Worm (Caenorhabditis elegans) whole organism, L2 larva: Measurements from ENCODE around the gene R13A1.10.
A peak's percentile ranks its signal among the peaks of the same experiment; 100 is the strongest.

Source experiments
- C34F6.9 ChIP-seq: fragments of 150-350 bp; optimal IDR thresholded peaks from 2 replicates; lab custom pipeline; 2014; ENCODE audit warnings: missing biosample characterization, missing genetic modification characterization
- F13H6.1 ChIP-seq: sonication (generic microtip); optimal IDR thresholded peaks from 2 replicates; lab custom pipeline; 2016; ENCODE audit warnings: missing genetic modification characterization, missing compliant biosample characterization
- R02D3.7 ChIP-seq: fragments of 150-350 bp; optimal IDR thresholded peaks from 2 replicates; lab custom pipeline; 2014; ENCODE audit warnings: missing biosample characterization, missing genetic modification characterization
- Y55F3AM.14 ChIP-seq: fragments of 200-800 bp; sonication (Bioruptor generic); optimal IDR thresholded peaks from 2 replicates; lab custom pipeline; 2018; ENCODE audit warnings: mild to moderate bottlenecking, missing genetic modification characterization, missing compliant biosample characterization
- ZK546.5 ChIP-seq: sonication (generic microtip); optimal IDR thresholded peaks from 2 replicates; lab custom pipeline; 2017; ENCODE audit warnings: missing biosample characterization, missing genetic modification characterization
- alr-1 ChIP-seq: fragments of 150-350 bp; optimal IDR thresholded peaks from 2 replicates; lab custom pipeline; 2014; ENCODE audit warnings: missing biosample characterization, missing genetic modification characterization
- aly-2 ChIP-seq: fragments of 150-350 bp; optimal IDR thresholded peaks from 2 replicates; lab custom pipeline; 2014; ENCODE audit warnings: missing biosample characterization, missing genetic modification characterization
- ama-1 ChIP-seq: fragments of 150-350 bp; optimal IDR thresholded peaks from 2 replicates; lab custom pipeline; 2018; ENCODE audit warnings: inconsistent platforms
- blmp-1 ChIP-seq: sonication (generic microtip); optimal IDR thresholded peaks from 2 replicates; lab custom pipeline; 2017; ENCODE audit warnings: missing genetic modification characterization, mild to moderate bottlenecking, missing compliant biosample characterization, antibody characterized with exemption, moderate library complexity; ENCODE audit not compliant: insufficient read depth
- ceh-16 ChIP-seq: fragments of 150-350 bp; optimal IDR thresholded peaks from 2 replicates; lab custom pipeline; 2014; ENCODE audit warnings: missing biosample characterization, missing genetic modification characterization
- ceh-82 ChIP-seq: fragments of 150-350 bp; optimal IDR thresholded peaks from 2 replicates; lab custom pipeline; 2014; ENCODE audit warnings: missing biosample characterization, missing genetic modification characterization
- crh-2 ChIP-seq: sonication (generic microtip); optimal IDR thresholded peaks from 2 replicates; lab custom pipeline; 2017; ENCODE audit warnings: missing biosample characterization, missing genetic modification characterization
- dmd-4 ChIP-seq: sonication (generic microtip); optimal IDR thresholded peaks from 2 replicates; lab custom pipeline; 2017; ENCODE audit warnings: missing biosample characterization, missing genetic modification characterization
- egl-27 ChIP-seq: sonication (generic microtip); optimal IDR thresholded peaks from 3 replicates; lab custom pipeline; 2017; ENCODE audit warnings: missing biosample characterization, missing genetic modification reagents, missing genetic modification characterization
- elt-1 ChIP-seq: fragments of 150-350 bp; optimal IDR thresholded peaks from 2 replicates; lab custom pipeline; 2014; ENCODE audit warnings: missing biosample characterization, missing genetic modification characterization
- elt-3 ChIP-seq: sonication (generic microtip); optimal IDR thresholded peaks from 2 replicates; lab custom pipeline; 2017; ENCODE audit warnings: missing biosample characterization, missing genetic modification characterization
- fos-1 ChIP-seq: fragments of 150-350 bp; optimal IDR thresholded peaks from 2 replicates; lab custom pipeline; 2014; ENCODE audit warnings: missing biosample characterization, missing genetic modification characterization
- gmeb-1 ChIP-seq: fragments of 150-350 bp; optimal IDR thresholded peaks from 2 replicates; lab custom pipeline; 2014; ENCODE audit warnings: missing biosample characterization, missing genetic modification characterization
- lin-11 ChIP-seq: fragments of 150-350 bp; sonication (generic microtip); optimal IDR thresholded peaks from 2 replicates; lab custom pipeline; 2014; ENCODE audit warnings: missing biosample characterization, missing genetic modification characterization, inconsistent platforms, mixed read lengths
- lin-13 ChIP-seq: fragments of 150-350 bp; optimal IDR thresholded peaks from 2 replicates; lab custom pipeline; 2014; ENCODE audit warnings: missing biosample characterization, missing genetic modification reagents, missing genetic modification characterization
- lin-39 ChIP-seq: fragments of 150-350 bp; optimal IDR thresholded peaks from 2 replicates; lab custom pipeline; 2014; ENCODE audit warnings: missing biosample characterization, missing genetic modification reagents, missing genetic modification characterization
- lsy-2 ChIP-seq, 2 experiments: fragments of 150-350 bp in 1 of 2; sonication (generic microtip) in 1 of 2; optimal IDR thresholded peaks; 2 replicates each; lab custom pipeline; 2014 to 2017; ENCODE audit warnings: missing biosample characterization in 2 of 2, missing genetic modification characterization in 2 of 2
- mab-5 ChIP-seq: fragments of 150-350 bp; optimal IDR thresholded peaks from 2 replicates; lab custom pipeline; 2014; ENCODE audit warnings: missing biosample characterization, missing genetic modification characterization
- mbf-1 ChIP-seq: sonication (generic microtip); optimal IDR thresholded peaks from 2 replicates; lab custom pipeline; 2017; ENCODE audit warnings: missing biosample characterization, missing genetic modification characterization
- mdl-1 ChIP-seq, 2 experiments: fragments of 150-350 bp in 1 of 2; sonication (generic microtip) in 1 of 2; optimal IDR thresholded peaks; 2 replicates each; lab custom pipeline; 2017; ENCODE audit warnings: missing biosample characterization in 2 of 2, missing genetic modification characterization in 2 of 2
- nhr-10 ChIP-seq: sonication (generic microtip); optimal IDR thresholded peaks from 2 replicates; lab custom pipeline; 2017; ENCODE audit warnings: missing biosample characterization, missing genetic modification characterization
- nhr-11 ChIP-seq: fragments of 150-350 bp; optimal IDR thresholded peaks from 2 replicates; lab custom pipeline; 2014; ENCODE audit warnings: missing biosample characterization, missing genetic modification characterization
- nhr-12 ChIP-seq: fragments of 150-350 bp; optimal IDR thresholded peaks from 2 replicates; lab custom pipeline; 2014; ENCODE audit warnings: missing biosample characterization, missing genetic modification characterization
- nhr-129 ChIP-seq: fragments of 150-350 bp; optimal IDR thresholded peaks from 2 replicates; lab custom pipeline; 2014; ENCODE audit warnings: missing biosample characterization, missing genetic modification characterization
- nhr-21 ChIP-seq: fragments of 150-350 bp; optimal IDR thresholded peaks from 2 replicates; lab custom pipeline; 2014; ENCODE audit warnings: missing biosample characterization, missing genetic modification characterization
- nhr-23 ChIP-seq: fragments of 150-350 bp; optimal IDR thresholded peaks from 2 replicates; lab custom pipeline; 2014; ENCODE audit warnings: missing biosample characterization, missing genetic modification reagents, missing genetic modification characterization
- nhr-237 ChIP-seq: fragments of 150-350 bp; optimal IDR thresholded peaks from 2 replicates; lab custom pipeline; 2014; ENCODE audit warnings: missing biosample characterization, missing genetic modification characterization
- nhr-25 ChIP-seq: fragments of 150-350 bp; sonication (generic microtip); optimal IDR thresholded peaks from 3 replicates; lab custom pipeline; 2014; ENCODE audit warnings: missing biosample characterization, missing genetic modification characterization
- nhr-6 ChIP-seq: fragments of 150-350 bp; optimal IDR thresholded peaks from 2 replicates; lab custom pipeline; 2014; ENCODE audit warnings: missing biosample characterization, missing genetic modification characterization
- nhr-77 ChIP-seq: fragments of 150-350 bp; optimal IDR thresholded peaks from 2 replicates; lab custom pipeline; 2014; ENCODE audit warnings: missing biosample characterization, missing genetic modification characterization
- peb-1 ChIP-seq: fragments of 150-350 bp; optimal IDR thresholded peaks from 2 replicates; lab custom pipeline; 2014; ENCODE audit warnings: missing biosample characterization, missing genetic modification characterization
- sem-4 ChIP-seq: fragments of 150-350 bp; optimal IDR thresholded peaks from 2 replicates; lab custom pipeline; 2014; ENCODE audit warnings: missing biosample characterization, missing genetic modification reagents, missing genetic modification characterization
- skn-1 ChIP-seq: sonication (generic microtip); optimal IDR thresholded peaks from 2 replicates; lab custom pipeline; 2017; ENCODE audit warnings: missing biosample characterization, missing genetic modification characterization
- sma-3 ChIP-seq: sonication (generic microtip); optimal IDR thresholded peaks from 2 replicates; lab custom pipeline; 2016; ENCODE audit warnings: missing genetic modification reagents, missing genetic modification characterization, missing compliant biosample characterization
- sma-9 ChIP-seq, 2 experiments: fragments of 150-350 bp in 1 of 2; sonication (generic microtip) in 1 of 2; optimal IDR thresholded peaks; 2 replicates each; lab custom pipeline; 2014 to 2016; ENCODE audit warnings: missing genetic modification characterization in 2 of 2, mild to moderate bottlenecking in 1 of 2, missing biosample characterization in 1 of 2, missing compliant biosample characterization in 1 of 2, missing genetic modification reagents in 1 of 2, moderate library complexity in 1 of 2
- snpc-4 ChIP-seq: fragments of 150-350 bp; optimal IDR thresholded peaks from 2 replicates; lab custom pipeline; 2014; ENCODE audit warnings: missing biosample characterization, missing genetic modification characterization
- unc-39 ChIP-seq: fragments of 150-350 bp; optimal IDR thresholded peaks from 2 replicates; lab custom pipeline; 2014; ENCODE audit warnings: missing biosample characterization, missing genetic modification characterization
- unc-55 ChIP-seq: fragments of 150-350 bp; sonication (generic microtip); optimal IDR thresholded peaks from 3 replicates; lab custom pipeline; 2014; ENCODE audit warnings: missing biosample characterization, missing genetic modification reagents, missing genetic modification characterization
- unc-62 ChIP-seq: fragments of 150-350 bp; optimal IDR thresholded peaks from 2 replicates; lab custom pipeline; 2014; ENCODE audit warnings: missing biosample characterization, missing genetic modification reagents, missing genetic modification characterization
- zag-1 ChIP-seq: fragments of 150-350 bp; optimal IDR thresholded peaks from 2 replicates; lab custom pipeline; 2014; ENCODE audit warnings: missing biosample characterization, missing genetic modification characterization
- ztf-1 ChIP-seq: fragments of 200-800 bp; sonication (Bioruptor generic); conservative IDR thresholded peaks from 2 replicates; pipeline ENCODE4 v1.3.6; 2022; ENCODE audit warnings: missing genetic modification characterization, missing compliant biosample characterization
- ztf-11 ChIP-seq: sonication (generic microtip); optimal IDR thresholded peaks from 2 replicates; lab custom pipeline; 2017; ENCODE audit warnings: missing biosample characterization, missing genetic modification characterization
- ztf-4 ChIP-seq: fragments of 150-350 bp; optimal IDR thresholded peaks from 2 replicates; lab custom pipeline; 2014; ENCODE audit warnings: missing biosample characterization, missing genetic modification characterization

Gene R13A1.10

ce11 chrIV:7230198-7230597, 3.2 kb upstream of the R13A1.10 start, which contains the start of gene cap-1:
Gene cap-1 (minus strand): TSS chrIV:7230223.
- TF ChIP-seq unc-55 (GFP tag; lab: Kevin White, UChicago) (peak; percentile 88), nhr-10 (tag; lab: Kevin White, UChicago) (no peak), nhr-11 (no peak), unc-62 (no peak), gmeb-1 (peak; percentile 55), nhr-25 (tag; lab: Kevin White, UChicago) (peak; percentile 29), nhr-237 (tag; lab: Kevin White, UChicago) (no peak), aly-2 (tag; lab: Kevin White, UChicago) (no peak), ama-1 (lab: Kevin White, UChicago) (no peak), sma-9 (GFP tag; optimal IDR thresholded peaks at IDR 0.05; lab: Kevin White, UChicago) (peak; percentile 66), sma-9 (tag; optimal IDR thresholded peaks at IDR 0.05; lab: Kevin White, UChicago) (no peak), crh-2 (tag; lab: Kevin White, UChicago) (peak; percentile 69), zag-1 (tag; lab: Kevin White, UChicago) (no peak), nhr-21 (tag; lab: Kevin White, UChicago) (peak; percentile 6), mdl-1 (tag; optimal IDR thresholded peaks at IDR 0.05; lab: Kevin White, UChicago) (no peak), fos-1 (tag; lab: Kevin White, UChicago) (peak; percentile 99), elt-3 (tag; lab: Kevin White, UChicago) (no peak), alr-1 (tag; lab: Kevin White, UChicago) (no peak), ceh-16 (tag; lab: Kevin White, UChicago) (no peak), F13H6.1 (tag; lab: Kevin White, UChicago) (peak; percentile 24), nhr-129 (tag; lab: Kevin White, UChicago) (peak; percentile 75), egl-27 (tag; lab: Kevin White, UChicago) (no peak), R02D3.7 (no peak), ztf-1 (GFP tag; lab: Robert Waterston, UW) (no peak), unc-39 (no peak), blmp-1 (tag; lab: Kevin White, UChicago) (no peak), lin-13 (GFP tag; lab: Kevin White, UChicago) (peak; percentile 75), ZK546.5 (tag; lab: Kevin White, UChicago) (no peak), nhr-23 (tag; lab: Kevin White, UChicago) (no peak), lin-39 (tag; lab: Kevin White, UChicago) (no peak), elt-1 (tag; lab: Kevin White, UChicago) (no peak), nhr-77 (tag; lab: Kevin White, UChicago) (no peak), Y55F3AM.14 (GFP tag; lab: Kevin White, UChicago) (no peak), peb-1 (no peak), ceh-82 (tag; lab: Kevin White, UChicago) (no peak), lin-11 (tag; lab: Kevin White, UChicago) (no peak), ztf-4 (no peak), nhr-12 (no peak), mab-5 (tag; lab: Kevin White, UChicago) (peak; percentile 5), ztf-11 (no peak), lsy-2 (tag; optimal IDR thresholded peaks at IDR 0.05; lab: Kevin White, UChicago) (peak; percentile 35 to 82), nhr-6 (no peak), snpc-4 (tag; lab: Kevin White, UChicago) (peak; percentile 44), skn-1 (tag; lab: Kevin White, UChicago) (no peak), sem-4 (tag; lab: Kevin White, UChicago) (peak; percentile 84), C34F6.9 (tag; lab: Kevin White, UChicago) (peak; percentile 92), dmd-4 (tag; lab: Kevin White, UChicago) (no peak), mbf-1 (tag; lab: Kevin White, UChicago) (no peak), sma-3 (GFP tag; lab: Kevin White, UChicago) (peak; percentile 75)
